Fruit fly (Drosophila melanogaster) whole organism, embryonic: Measurements from ENCODE around the gene f-cup.

Experiments
- ATbp ChIP-seq: fragments of 200-800 bp; sonication (Bioruptor generic); optimal IDR thresholded peaks from 2 replicates; lab custom pipeline; 2017; ENCODE audit warnings: missing biosample characterization, mild to moderate bottlenecking, missing genetic modification characterization, missing genetic modification reagents
- Aef1 ChIP-seq: fragments of 200-800 bp; sonication (Bioruptor generic); IDR thresholded peaks from 3 replicates; pipeline ENCODE4 v1.3.6; 2022; ENCODE audit warnings: missing biosample characterization, missing genetic modification characterization
- CG12769 ChIP-seq: fragments of 200-800 bp; sonication (Bioruptor generic); optimal IDR thresholded peaks from 2 replicates; lab custom pipeline; 2019; ENCODE audit warnings: missing biosample characterization, mild to moderate bottlenecking, missing genetic modification characterization, moderate library complexity
- CG13624 ChIP-seq: fragments of 200-800 bp; sonication (Bioruptor generic); optimal IDR thresholded peaks from 2 replicates; lab custom pipeline; 2016; ENCODE audit warnings: missing biosample characterization, missing genetic modification characterization
- CG15479 ChIP-seq: fragments of 200-800 bp; sonication (Bioruptor generic); optimal IDR thresholded peaks from 3 replicates; lab custom pipeline; 2019; ENCODE audit warnings: missing biosample characterization, mild to moderate bottlenecking, missing genetic modification characterization, moderate library complexity
- CG15696 ChIP-seq: fragments of 200-800 bp; sonication (Bioruptor generic); optimal IDR thresholded peaks from 2 replicates; lab custom pipeline; 2019; ENCODE audit warnings: missing biosample characterization, mild to moderate bottlenecking, missing genetic modification characterization, moderate library complexity
- CG16815 ChIP-seq: fragments of 200-800 bp; sonication (Bioruptor generic); optimal IDR thresholded peaks from 3 replicates; lab custom pipeline; 2017; ENCODE audit warnings: missing biosample characterization, mild to moderate bottlenecking, missing genetic modification characterization
- CG17802 ChIP-seq: fragments of 200-800 bp; sonication (Bioruptor generic); optimal IDR thresholded peaks from 2 replicates; lab custom pipeline; 2018; ENCODE audit warnings: missing biosample characterization, mild to moderate bottlenecking, missing genetic modification characterization, moderate library complexity
- CG2199 ChIP-seq: fragments of 200-800 bp; sonication (Bioruptor generic); IDR thresholded peaks from 3 replicates; pipeline ENCODE4 v1.3.6; 2022; ENCODE audit warnings: missing biosample characterization, missing genetic modification characterization
- CG2875 ChIP-seq: fragments of 200-800 bp; sonication (Bioruptor generic); optimal IDR thresholded peaks from 2 replicates; lab custom pipeline; 2017; ENCODE audit warnings: missing biosample characterization, mild to moderate bottlenecking, missing genetic modification characterization, missing genetic modification reagents
- CG31365 ChIP-seq: fragments of 200-800 bp; sonication (Bioruptor generic); optimal IDR thresholded peaks from 2 replicates; lab custom pipeline; 2018; ENCODE audit warnings: missing biosample characterization, mild to moderate bottlenecking, missing genetic modification characterization
- CG33557 ChIP-seq: fragments of 200-800 bp; sonication (Bioruptor generic); optimal IDR thresholded peaks from 2 replicates; lab custom pipeline; 2019; ENCODE audit warnings: missing biosample characterization, mild to moderate bottlenecking, missing genetic modification characterization, moderate library complexity
- CG34224 ChIP-seq: fragments of 200-800 bp; sonication (Bioruptor generic); IDR thresholded peaks from 3 replicates; pipeline ENCODE4 v1.3.6; 2022; ENCODE audit warnings: missing biosample characterization, missing genetic modification characterization; ENCODE audit not compliant: partially characterized antibody
- CG4820 ChIP-seq: fragments of 200-800 bp; sonication (Bioruptor generic); optimal IDR thresholded peaks from 3 replicates; lab custom pipeline; 2016; ENCODE audit warnings: missing biosample characterization, missing genetic modification characterization
- CG7357 ChIP-seq: fragments of 200-800 bp; sonication (Bioruptor generic); IDR thresholded peaks from 3 replicates; pipeline ENCODE4 v1.3.6; 2022; ENCODE audit warnings: missing biosample characterization, missing genetic modification characterization
- CG7987 ChIP-seq: fragments of 200-800 bp; sonication (Bioruptor generic); optimal IDR thresholded peaks from 2 replicates; lab custom pipeline; 2018; ENCODE audit warnings: missing biosample characterization, mild to moderate bottlenecking, missing genetic modification characterization, moderate library complexity
- CG9727 ChIP-seq: fragments of 200-800 bp; sonication (Bioruptor generic); optimal IDR thresholded peaks from 3 replicates; lab custom pipeline; 2017; ENCODE audit warnings: missing biosample characterization, mild to moderate bottlenecking, missing genetic modification characterization
- Chrac-16 ChIP-seq: fragments of 200-800 bp; sonication (Bioruptor generic); optimal IDR thresholded peaks from 3 replicates; lab custom pipeline; 2016; ENCODE audit warnings: missing biosample characterization, missing genetic modification characterization
- Hsf ChIP-seq: fragments of 200-800 bp; sonication (Bioruptor generic); optimal IDR thresholded peaks from 3 replicates; lab custom pipeline; 2016; ENCODE audit warnings: missing biosample characterization, missing genetic modification characterization
- MBD-R2 ChIP-seq: fragments of 200-800 bp; sonication (Bioruptor generic); IDR thresholded peaks from 2 replicates; pipeline ENCODE4 v1.3.6; 2022; ENCODE audit warnings: missing biosample characterization, missing genetic modification characterization
- Med ChIP-seq: fragments of 200-800 bp; sonication (Bioruptor generic); peaks from one replicate; lab custom pipeline; 2016; ENCODE audit warnings: missing biosample characterization, missing genetic modification characterization, mild to moderate bottlenecking, inconsistent platforms, moderate library complexity
- Six4 ChIP-seq: fragments of 200-800 bp; sonication (Bioruptor generic); optimal IDR thresholded peaks from 2 replicates; lab custom pipeline; 2016; ENCODE audit warnings: missing biosample characterization, missing genetic modification characterization
- ab ChIP-seq: fragments of 200-800 bp; sonication (Bioruptor generic); optimal IDR thresholded peaks from 2 replicates; lab custom pipeline; 2016; ENCODE audit warnings: missing biosample characterization, missing genetic modification characterization
- ato ChIP-seq: fragments of 200-800 bp; sonication (Bioruptor generic); IDR thresholded peaks from 2 replicates; pipeline ENCODE4 v1.3.6; 2022; ENCODE audit warnings: missing biosample characterization, missing genetic modification characterization; ENCODE audit not compliant: partially characterized antibody
- crol ChIP-seq: fragments of 200-800 bp; sonication (Bioruptor generic); IDR thresholded peaks from 2 replicates; pipeline ENCODE4 v1.3.6; 2022; ENCODE audit warnings: missing biosample characterization, missing genetic modification characterization
- dmrt11E ChIP-seq: fragments of 200-800 bp; sonication (Bioruptor generic); optimal IDR thresholded peaks from 3 replicates; lab custom pipeline; 2018; ENCODE audit warnings: missing biosample characterization, mild to moderate bottlenecking, missing genetic modification characterization, moderate library complexity
- dysf ChIP-seq: fragments of 200-800 bp; sonication (Bioruptor generic); IDR thresholded peaks from 3 replicates; pipeline ENCODE4 v1.3.6; 2022; ENCODE audit warnings: missing biosample characterization, missing genetic modification characterization
- fd3F ChIP-seq: fragments of 200-800 bp; sonication (Bioruptor generic); optimal IDR thresholded peaks from 2 replicates; lab custom pipeline; 2018; ENCODE audit warnings: missing biosample characterization, mild to moderate bottlenecking, missing genetic modification characterization, moderate library complexity
- gcm ChIP-seq: fragments of 200-800 bp; sonication (Bioruptor generic); optimal IDR thresholded peaks from 2 replicates; lab custom pipeline; 2019; ENCODE audit warnings: missing biosample characterization, mild to moderate bottlenecking, missing genetic modification characterization, moderate library complexity
- gro ChIP-seq: fragments of 200-800 bp; sonication (Bioruptor generic); optimal IDR thresholded peaks from 2 replicates; lab custom pipeline; 2016; ENCODE audit warnings: missing biosample characterization, missing genetic modification characterization
- gsb-n ChIP-seq: fragments of 200-800 bp; sonication (Bioruptor generic); optimal IDR thresholded peaks from 3 replicates; lab custom pipeline; 2018; ENCODE audit warnings: missing biosample characterization, mild to moderate bottlenecking, missing genetic modification characterization
- inv ChIP-seq: fragments of 200-800 bp; sonication (Bioruptor generic); IDR thresholded peaks from 2 replicates; pipeline ENCODE4 v1.3.6; 2022; ENCODE audit warnings: missing biosample characterization, missing genetic modification characterization; ENCODE audit not compliant: partially characterized antibody
- lola ChIP-seq, 3 experiments: fragments of >200 bp in 2 of 3; fragments of 200-800 bp in 1 of 3; sonication (Bioruptor generic) in 1 of 3; optimal IDR thresholded peaks; 2 replicates each; lab custom pipeline; 2017 to 2019; ENCODE audit warnings: missing biosample characterization in 3 of 3, missing genetic modification characterization in 3 of 3, mild to moderate bottlenecking in 1 of 3, moderate library complexity in 1 of 3
- maf-S ChIP-seq: fragments of 200-800 bp; sonication (Bioruptor generic); optimal IDR thresholded peaks from 2 replicates; lab custom pipeline; 2016; ENCODE audit warnings: missing biosample characterization, missing genetic modification characterization
- nerfin-1 ChIP-seq: fragments of 200-800 bp; sonication (Bioruptor generic); optimal IDR thresholded peaks from 3 replicates; lab custom pipeline; 2019; ENCODE audit warnings: missing biosample characterization, mild to moderate bottlenecking, missing genetic modification characterization, moderate library complexity
- nom ChIP-seq: fragments of 200-800 bp; sonication (Bioruptor generic); optimal IDR thresholded peaks from 2 replicates; lab custom pipeline; 2017; ENCODE audit warnings: missing biosample characterization, missing genetic modification characterization, mild to moderate bottlenecking, moderate library complexity, missing genetic modification reagents
- oc ChIP-seq: fragments of 200-800 bp; sonication (Bioruptor generic); optimal IDR thresholded peaks from 2 replicates; lab custom pipeline; 2018; ENCODE audit warnings: missing biosample characterization, mild to moderate bottlenecking, missing genetic modification characterization, moderate library complexity
- pan ChIP-seq, 4 experiments: fragments of >200 bp in 3 of 4; fragments of 200-800 bp in 1 of 4; sonication (Bioruptor generic) in 1 of 4; optimal IDR thresholded peaks in 3 of 4; IDR thresholded peaks in 1 of 4; 2 replicates each; pipeline versions ENCODE4 v1.3.6 to Lab custom; 2017 to 2022; ENCODE audit warnings: missing biosample characterization in 2 of 4, missing genetic modification characterization in 2 of 4, mixed read lengths in 1 of 4
- pnt ChIP-seq: fragments of 200-800 bp; sonication (Bioruptor generic); optimal IDR thresholded peaks from 3 replicates; lab custom pipeline; 2016; ENCODE audit warnings: missing biosample characterization, missing genetic modification characterization
- sens ChIP-seq: fragments of 200-800 bp; sonication (Bioruptor generic); peaks from one replicate; lab custom pipeline; 2016; ENCODE audit warnings: missing biosample characterization, missing genetic modification characterization
- sqz ChIP-seq: fragments of 200-800 bp; sonication (Bioruptor generic); optimal IDR thresholded peaks from 3 replicates; lab custom pipeline; 2018; ENCODE audit warnings: missing biosample characterization, mild to moderate bottlenecking, missing genetic modification characterization
- sr ChIP-seq: fragments of 200-800 bp; sonication (Bioruptor generic); IDR thresholded peaks from 3 replicates; pipeline ENCODE4 v1.3.6; 2022; ENCODE audit warnings: missing biosample characterization, missing genetic modification characterization
- stc ChIP-seq: fragments of 200-800 bp; sonication (Bioruptor generic); IDR thresholded peaks from 2 replicates; pipeline ENCODE4 v1.3.6; 2022; ENCODE audit warnings: missing biosample characterization, missing genetic modification characterization
- stwl ChIP-seq: fragments of 200-800 bp; sonication (Bioruptor generic); optimal IDR thresholded peaks from 3 replicates; lab custom pipeline; 2018; ENCODE audit warnings: missing biosample characterization, mild to moderate bottlenecking, missing genetic modification characterization, moderate library complexity
- tgo ChIP-seq: fragments of 200-800 bp; sonication (Bioruptor generic); IDR thresholded peaks from 3 replicates; pipeline ENCODE4 v1.3.6; 2022; ENCODE audit warnings: missing biosample characterization, missing genetic modification characterization
- vvl ChIP-seq: fragments of 200-800 bp; sonication (Bioruptor generic); IDR thresholded peaks from 2 replicates; pipeline ENCODE4 v1.3.6; 2022; ENCODE audit warnings: missing biosample characterization, missing genetic modification characterization
- zen2 ChIP-seq: fragments of 200-800 bp; sonication (Bioruptor generic); IDR thresholded peaks from 3 replicates; pipeline ENCODE4 v1.3.6; 2022; ENCODE audit warnings: missing biosample characterization, missing genetic modification characterization; ENCODE audit not compliant: partially characterized antibody

The f-cup gene

dm6 chr3R:13715012-13715673 is 14.5 kb upstream of the f-cup start, which contains the start of gene kmr (continued):
- TF ChIP-seq pan (optimal IDR thresholded peaks at IDR 0.05; lab: Kevin White, UChicago), result no peak
- peak in 1 of 2 experiments; percentile 49 for TF ChIP-seq pan (GFP tag; optimal IDR thresholded peaks at IDR 0.05 in 1 of 2, IDR thresholded peaks at IDR 0.05 in 1 of 2)
- no peak for TF ChIP-seq Chrac-16 (GFP tag; lab: Kevin White, UChicago)
- peak; percentile 80 for TF ChIP-seq CG2199
- no peak for TF ChIP-seq ab (GFP tag; lab: Kevin White, UChicago)
- peak; percentile 52 for TF ChIP-seq nom
- TF ChIP-seq CG7357 (GFP tag; lab: Robert Waterston, UW), result no peak
- no peak; the same call in 2 of the 3 replicates for TF ChIP-seq sr
- no peak for TF ChIP-seq gcm (GFP tag; lab: Kevin White, UChicago)
- TF ChIP-seq CG4820 (GFP tag; lab: Kevin White, UChicago), result no peak
- peak; percentile 53 for TF ChIP-seq nerfin-1 (tag; lab: Kevin White, UChicago)
- no peak for TF ChIP-seq zen2 (GFP tag; lab: Robert Waterston, UW)
- TF ChIP-seq MBD-R2, result peak; percentile 14; the same call in 1 of the 2 replicates
- TF ChIP-seq inv (GFP tag; lab: Robert Waterston, UW), result 0 out of 2 replicates have a peak, but pooled peaks have one; percentile 14
- peak; percentile 54 for TF ChIP-seq CG12769 (tag; lab: Kevin White, UChicago)
- TF ChIP-seq CG34224 (GFP tag; lab: Robert Waterston, UW), result peak; percentile 56; the same call in 2 of the 3 replicates
- TF ChIP-seq fd3F (GFP tag; lab: Kevin White, UChicago), result no peak
- peak; percentile 81 for TF ChIP-seq CG7987 (GFP tag; lab: Kevin White, UChicago)
- TF ChIP-seq gsb-n, result no peak
- peak; percentile 5 for TF ChIP-seq pnt (GFP tag; lab: Kevin White, UChicago)
- no peak for TF ChIP-seq Hsf (GFP tag; lab: Kevin White, UChicago)
- no peak for TF ChIP-seq tgo (GFP tag; lab: Robert Waterston, UW)
- TF ChIP-seq CG9727 (GFP tag; lab: Kevin White, UChicago), result peak; percentile 3
- TF ChIP-seq Aef1 (GFP tag; lab: Robert Waterston, UW), result no peak
- TF ChIP-seq Six4 (GFP tag; lab: Kevin White, UChicago), result no peak
- TF ChIP-seq gro, result peak; percentile 81
- peak; percentile 12 for TF ChIP-seq oc (tag; lab: Kevin White, UChicago)
- TF ChIP-seq stwl, result peak; percentile 8
- TF ChIP-seq dmrt11E (tag; lab: Kevin White, UChicago), result no peak
- TF ChIP-seq, all 482 proteins: peak for 200

dm6 chr3R:13713984-13714532 is 13.4 kb upstream of the f-cup start:
- peak; percentile 62 for TF ChIP-seq CG31365 (tag; lab: Kevin White, UChicago)
- peak; percentile 71 for TF ChIP-seq sens (GFP tag; lab: Kevin White, UChicago)
- TF ChIP-seq CG15479 (GFP tag; lab: Kevin White, UChicago), result peak; percentile 97
- TF ChIP-seq maf-S (GFP tag; lab: Kevin White, UChicago), result peak; percentile 1
- no peak for TF ChIP-seq ato (GFP tag; lab: Robert Waterston, UW)
- peak; percentile 14 for TF ChIP-seq CG33557 (GFP tag; lab: Kevin White, UChicago)
- TF ChIP-seq CG2875 (GFP tag; lab: Kevin White, UChicago), result no peak
- TF ChIP-seq crol, result peak; percentile 52
- peak; percentile 71 for TF ChIP-seq Med (GFP tag; lab: Kevin White, UChicago)
- no peak for TF ChIP-seq CG13624 (GFP tag; lab: Kevin White, UChicago)
- 0 out of 3 replicates have a peak, but pooled peaks have one; percentile 12 for TF ChIP-seq zen2 (GFP tag; lab: Robert Waterston, UW)
- TF ChIP-seq ATbp (GFP tag; lab: Kevin White, UChicago), result peak; percentile 10
- TF ChIP-seq lola (GFP tag; optimal IDR thresholded peaks at IDR 0.05; lab: Kevin White, UChicago), result peak in 1 of 3 experiments; percentile 5
- peak; percentile 19 for TF ChIP-seq CG15696 (tag; lab: Kevin White, UChicago)
- peak; percentile 26 for TF ChIP-seq CG17802
- TF ChIP-seq dysf (GFP tag; lab: Robert Waterston, UW), result 0 out of 3 replicates have a peak, but pooled peaks have one; percentile 11
- no peak; the same call in 1 of the 2 replicates for TF ChIP-seq vvl
- TF ChIP-seq sqz (GFP tag; lab: Kevin White, UChicago), result peak; percentile 12
- TF ChIP-seq stc, result 0 out of 2 replicates have a peak, but pooled peaks have one; percentile 15
- TF ChIP-seq CG2199, result 0 out of 3 replicates have a peak, but pooled peaks have one; percentile 52
- TF ChIP-seq CG16815 (GFP tag; lab: Kevin White, UChicago), result no peak
